Worm (Caenorhabditis elegans) whole organism, L3 larva: ENCODE data around the gene lec-4.

Experiments used
- ceh-82 ChIP-seq: fragments of 150-350 bp; optimal IDR thresholded peaks from 2 replicates; lab custom pipeline; 2014; ENCODE audit warnings: missing biosample characterization, missing genetic modification characterization
- elt-3 ChIP-seq, 3 experiments: fragments of 150-350 bp in 1 of 3; sonication (generic microtip) in 2 of 3; optimal IDR thresholded peaks; 2 replicates in 2 of 3; 4 replicates in 1 of 3; lab custom pipeline; 2014 to 2017; ENCODE audit warnings: missing biosample characterization in 3 of 3, missing genetic modification characterization in 3 of 3
- nfya-1 ChIP-seq: sonication (generic microtip); optimal IDR thresholded peaks from 2 replicates; lab custom pipeline; 2017; ENCODE audit warnings: missing genetic modification characterization, mild to moderate bottlenecking, missing compliant biosample characterization, antibody characterized with exemption, moderate library complexity; ENCODE audit not compliant: insufficient read depth

DNA sequence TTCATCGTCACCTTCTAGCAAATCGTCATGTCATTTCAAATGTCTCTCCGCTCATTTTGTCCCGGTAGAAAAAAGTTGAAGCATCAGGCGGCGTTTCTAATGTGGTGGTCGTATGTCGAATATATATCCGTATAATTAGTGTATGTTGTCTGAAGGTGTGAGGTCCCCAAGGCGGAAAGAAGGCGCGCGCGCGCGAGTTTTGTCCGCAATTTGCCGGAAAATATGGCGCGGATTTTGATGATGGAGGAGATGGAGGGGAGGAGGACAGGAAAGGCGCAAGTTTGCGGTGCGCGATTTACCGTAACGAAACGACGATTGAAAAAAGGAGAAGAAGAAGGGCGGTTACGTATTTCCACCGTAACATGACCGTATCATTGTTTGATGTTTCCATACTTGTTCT, 31.0 kb downstream of the lec-4 start:
- no peak for TF ChIP-seq ceh-82 (tag; lab: Kevin White, UChicago)
- no peak for TF ChIP-seq nfya-1 (tag; lab: Kevin White, UChicago)
- no peak for TF ChIP-seq elt-3 (tag; optimal IDR thresholded peaks at IDR 0.05; lab: Kevin White, UChicago)
